Worm (Caenorhabditis elegans): ENCODE data around the gene dmd-8.

- TF ChIP-seq scrt-1 (GFP tag; IDR thresholded peaks at IDR 0.05) (no peak), sea-1 (GFP tag; conservative IDR thresholded peaks at IDR 0.05) (no peak), B0310.2 (tag; optimal IDR thresholded peaks at IDR 0.05) (no peak), hmbx-1 (tag; optimal IDR thresholded peaks at IDR 0.05) (no peak), ceh-13 (GFP tag; optimal IDR thresholded peaks at IDR 0.05) (no peak)
These were observed 40.4 kb downstream of the dmd-8 start for ce11 chrV:295802-296201.
